Fruit fly (Drosophila melanogaster) whole organism, embryonic: ENCODE data around the gene CG6168.
A peak's percentile ranks its signal among the peaks of the same experiment; 100 is the strongest.

ENCODE experiments used
- Abd-B ChIP-seq: fragments of 200-800 bp; sonication (Bioruptor generic); optimal IDR thresholded peaks from 2 replicates; lab custom pipeline; 2018; ENCODE audit warnings: missing biosample characterization, mild to moderate bottlenecking, missing genetic modification characterization, moderate library complexity
- BEAF-32 ChIP-seq: fragments of 200-800 bp; sonication (Bioruptor generic); optimal IDR thresholded peaks from 3 replicates; lab custom pipeline; 2017; ENCODE audit warnings: missing biosample characterization, missing genetic modification characterization, mild to moderate bottlenecking, moderate library complexity, missing genetic modification reagents
- Bgb ChIP-seq: fragments of 200-800 bp; sonication (Bioruptor generic); IDR thresholded peaks from 2 replicates; pipeline ENCODE4 v1.3.6; 2022; ENCODE audit warnings: missing biosample characterization, missing genetic modification characterization; ENCODE audit not compliant: partially characterized antibody
- CG10209 ChIP-seq: fragments of 200-800 bp; sonication (Bioruptor generic); optimal IDR thresholded peaks from 3 replicates; lab custom pipeline; 2017; ENCODE audit warnings: missing biosample characterization, mild to moderate bottlenecking, missing genetic modification characterization, missing genetic modification reagents
- CG10462 ChIP-seq: fragments of 200-800 bp; sonication (Bioruptor generic); optimal IDR thresholded peaks from 2 replicates; lab custom pipeline; 2016; ENCODE audit warnings: missing biosample characterization, missing genetic modification characterization
- CG10565 ChIP-seq: fragments of 200-800 bp; sonication (Bioruptor generic); optimal IDR thresholded peaks from 3 replicates; lab custom pipeline; 2016; ENCODE audit warnings: missing biosample characterization, mild to moderate bottlenecking, missing genetic modification characterization
- CG11085 ChIP-seq: fragments of 200-800 bp; sonication (Bioruptor generic); IDR thresholded peaks from 2 replicates; pipeline ENCODE4 v1.3.6; 2022; ENCODE audit warnings: missing biosample characterization, missing genetic modification characterization
- CG11247 ChIP-seq: fragments of 200-800 bp; sonication (Bioruptor generic); IDR thresholded peaks from 2 replicates; pipeline ENCODE4 v1.3.6; 2022; ENCODE audit warnings: missing biosample characterization, missing genetic modification characterization
- CG12155 ChIP-seq: fragments of 200-800 bp; sonication (Bioruptor generic); optimal IDR thresholded peaks from 3 replicates; lab custom pipeline; 2016; ENCODE audit warnings: missing biosample characterization, missing genetic modification characterization
- CG12744 ChIP-seq: fragments of 200-800 bp; sonication (Bioruptor generic); optimal IDR thresholded peaks from 2 replicates; lab custom pipeline; 2016; ENCODE audit warnings: missing biosample characterization, missing genetic modification characterization
- CG13424 ChIP-seq: fragments of 200-800 bp; sonication (Bioruptor generic); optimal IDR thresholded peaks from 2 replicates; lab custom pipeline; 2019; ENCODE audit warnings: missing biosample characterization, mild to moderate bottlenecking, missing genetic modification characterization, moderate library complexity
- CG15073 ChIP-seq: fragments of 200-800 bp; sonication (Bioruptor generic); optimal IDR thresholded peaks from 2 replicates; lab custom pipeline; 2016; ENCODE audit warnings: missing biosample characterization, missing genetic modification characterization
- CG2120 ChIP-seq: fragments of 200-800 bp; sonication (Bioruptor generic); optimal IDR thresholded peaks from 3 replicates; lab custom pipeline; 2016; ENCODE audit warnings: missing biosample characterization, missing genetic modification characterization
- CG2199 ChIP-seq: fragments of 200-800 bp; sonication (Bioruptor generic); IDR thresholded peaks from 3 replicates; pipeline ENCODE4 v1.3.6; 2022; ENCODE audit warnings: missing biosample characterization, missing genetic modification characterization
- CG2712 ChIP-seq: fragments of 200-800 bp; optimal IDR thresholded peaks from 3 replicates; lab custom pipeline; 2019; ENCODE audit warnings: missing biosample characterization, mild to moderate bottlenecking, missing genetic modification characterization, moderate library complexity
- CG3281 ChIP-seq: fragments of 200-800 bp; sonication (Bioruptor generic); optimal IDR thresholded peaks from 3 replicates; lab custom pipeline; 2017; ENCODE audit warnings: missing biosample characterization, mild to moderate bottlenecking, missing genetic modification characterization
- CG4707 ChIP-seq: fragments of 200-800 bp; sonication (Bioruptor generic); optimal IDR thresholded peaks from 2 replicates; lab custom pipeline; 2018; ENCODE audit warnings: missing biosample characterization, mild to moderate bottlenecking, missing genetic modification characterization, moderate library complexity
- CG6254 ChIP-seq: fragments of 200-800 bp; sonication (Bioruptor generic); optimal IDR thresholded peaks from 3 replicates; lab custom pipeline; 2017; ENCODE audit warnings: mild to moderate bottlenecking, missing biosample characterization, missing genetic modification reagents, missing genetic modification characterization
- CG7271 ChIP-seq: fragments of 200-800 bp; sonication (Bioruptor generic); optimal IDR thresholded peaks from 2 replicates; lab custom pipeline; 2018; ENCODE audit warnings: missing biosample characterization, mild to moderate bottlenecking, missing genetic modification characterization, moderate library complexity
- CG7928 ChIP-seq: fragments of 200-800 bp; sonication (Bioruptor generic); optimal IDR thresholded peaks from 2 replicates; lab custom pipeline; 2017; ENCODE audit warnings: missing biosample characterization, mild to moderate bottlenecking, missing genetic modification characterization
- CG9817 ChIP-seq: fragments of 200-800 bp; sonication (Bioruptor generic); optimal IDR thresholded peaks from 2 replicates; lab custom pipeline; 2018; ENCODE audit warnings: missing biosample characterization, mild to moderate bottlenecking, missing genetic modification characterization, moderate library complexity
- D19B ChIP-seq: fragments of 200-800 bp; sonication (Bioruptor generic); optimal IDR thresholded peaks from 2 replicates; lab custom pipeline; 2017; ENCODE audit warnings: missing biosample characterization, mild to moderate bottlenecking, missing genetic modification characterization
- Dbx ChIP-seq: fragments of 200-800 bp; sonication (Bioruptor generic); IDR thresholded peaks from 3 replicates; pipeline ENCODE4 v1.3.6; 2022; ENCODE audit warnings: missing biosample characterization, missing genetic modification characterization
- Dip3 ChIP-seq: fragments of 200-800 bp; sonication (Bioruptor generic); optimal IDR thresholded peaks from 3 replicates; lab custom pipeline; 2016; ENCODE audit warnings: missing biosample characterization, missing genetic modification characterization
- Fer2 ChIP-seq: fragments of 200-800 bp; sonication (Bioruptor generic); optimal IDR thresholded peaks from 2 replicates; lab custom pipeline; 2018; ENCODE audit warnings: missing biosample characterization, mild to moderate bottlenecking, missing genetic modification characterization, moderate library complexity
- H15 ChIP-seq: fragments of 200-800 bp; sonication (Bioruptor generic); IDR thresholded peaks from 3 replicates; pipeline ENCODE4 v1.3.6; 2022; ENCODE audit warnings: missing biosample characterization, missing genetic modification characterization
- HLH4C ChIP-seq: fragments of 200-800 bp; sonication (Bioruptor generic); IDR thresholded peaks from 3 replicates; pipeline ENCODE4 v1.3.6; 2022; ENCODE audit warnings: missing biosample characterization, missing genetic modification characterization; ENCODE audit not compliant: partially characterized antibody
- Jarid2 ChIP-seq: fragments of 200-800 bp; sonication (Bioruptor generic); optimal IDR thresholded peaks from 3 replicates; lab custom pipeline; 2017; ENCODE audit warnings: mild to moderate bottlenecking, missing biosample characterization, missing genetic modification reagents, missing genetic modification characterization
- Mad ChIP-seq: fragments of 200-800 bp; sonication (Bioruptor generic); optimal IDR thresholded peaks from 2 replicates; lab custom pipeline; 2016; ENCODE audit warnings: missing biosample characterization, missing genetic modification characterization
- Opbp ChIP-seq: fragments of 200-800 bp; sonication (Bioruptor generic); IDR thresholded peaks from 3 replicates; pipeline ENCODE4 v1.3.6; 2022; ENCODE audit warnings: missing biosample characterization, missing genetic modification characterization; ENCODE audit not compliant: partially characterized antibody
- Ptx1 ChIP-seq: fragments of 200-800 bp; sonication (Bioruptor generic); IDR thresholded peaks from 2 replicates; pipeline ENCODE4 v1.3.6; 2022; ENCODE audit warnings: missing biosample characterization, missing genetic modification characterization
- amos ChIP-seq: fragments of 200-800 bp; sonication (Bioruptor generic); IDR thresholded peaks from 2 replicates; pipeline ENCODE4 v1.3.6; 2022; ENCODE audit warnings: missing biosample characterization, missing genetic modification characterization; ENCODE audit not compliant: partially characterized antibody
- bowl ChIP-seq: fragments of 200-800 bp; sonication (Bioruptor generic); IDR thresholded peaks from 2 replicates; pipeline ENCODE4 v1.3.6; 2022; ENCODE audit warnings: missing biosample characterization, missing genetic modification characterization
- ci ChIP-seq: fragments of 200-800 bp; sonication (Bioruptor generic); IDR thresholded peaks from 3 replicates; pipeline ENCODE4 v1.3.6; 2022; ENCODE audit warnings: missing biosample characterization, missing genetic modification characterization
- cwo ChIP-seq: fragments of 200-800 bp; sonication (Bioruptor generic); optimal IDR thresholded peaks from 3 replicates; lab custom pipeline; 2017; ENCODE audit warnings: missing biosample characterization, missing genetic modification characterization, mild to moderate bottlenecking, moderate library complexity, missing genetic modification reagents
- fd96Cb ChIP-seq: fragments of 200-800 bp; sonication (Bioruptor generic); optimal IDR thresholded peaks from 2 replicates; lab custom pipeline; 2018; ENCODE audit warnings: missing biosample characterization, mild to moderate bottlenecking, missing genetic modification characterization, moderate library complexity
- gcm ChIP-seq: fragments of 200-800 bp; sonication (Bioruptor generic); optimal IDR thresholded peaks from 2 replicates; lab custom pipeline; 2019; ENCODE audit warnings: missing biosample characterization, mild to moderate bottlenecking, missing genetic modification characterization, moderate library complexity
- gsb ChIP-seq: fragments of 200-800 bp; sonication (Bioruptor generic); IDR thresholded peaks from 2 replicates; pipeline ENCODE4 v1.3.6; 2022; ENCODE audit warnings: missing biosample characterization, missing genetic modification characterization
- her ChIP-seq: fragments of 200-800 bp; sonication (Bioruptor generic); optimal IDR thresholded peaks from 2 replicates; lab custom pipeline; 2016; ENCODE audit warnings: missing biosample characterization, missing genetic modification characterization
- hth ChIP-seq: fragments of >200 bp; optimal IDR thresholded peaks from 2 replicates; lab custom pipeline; 2017; ENCODE audit warnings: inconsistent platforms
- insv ChIP-seq, 2 experiments: fragments of 200-800 bp; sonication (Bioruptor generic); optimal IDR thresholded peaks; 3 replicates each; lab custom pipeline; 2016 to 2018; ENCODE audit warnings: missing biosample characterization in 2 of 2, missing genetic modification characterization in 2 of 2
- jing ChIP-seq: fragments of 200-800 bp; sonication (Bioruptor generic); optimal IDR thresholded peaks from 2 replicates; lab custom pipeline; 2018; ENCODE audit warnings: missing biosample characterization, mild to moderate bottlenecking, missing genetic modification characterization
- maf-S ChIP-seq: fragments of 200-800 bp; sonication (Bioruptor generic); optimal IDR thresholded peaks from 2 replicates; lab custom pipeline; 2016; ENCODE audit warnings: missing biosample characterization, missing genetic modification characterization
- mirr ChIP-seq: fragments of 200-800 bp; sonication (Bioruptor generic); optimal IDR thresholded peaks from 3 replicates; lab custom pipeline; 2018; ENCODE audit warnings: missing biosample characterization, mild to moderate bottlenecking, missing genetic modification characterization
- sens ChIP-seq: fragments of 200-800 bp; sonication (Bioruptor generic); peaks from one replicate; lab custom pipeline; 2016; ENCODE audit warnings: missing biosample characterization, missing genetic modification characterization
- seq ChIP-seq: fragments of 200-800 bp; sonication (Bioruptor generic); IDR thresholded peaks from 2 replicates; pipeline ENCODE4 v1.3.6; 2022; ENCODE audit warnings: missing biosample characterization, missing genetic modification characterization
- stc ChIP-seq: fragments of 200-800 bp; sonication (Bioruptor generic); IDR thresholded peaks from 2 replicates; pipeline ENCODE4 v1.3.6; 2022; ENCODE audit warnings: missing biosample characterization, missing genetic modification characterization
- vfl ChIP-seq: fragments of 200-800 bp; sonication (Bioruptor generic); optimal IDR thresholded peaks from 2 replicates; lab custom pipeline; 2016; ENCODE audit warnings: missing biosample characterization, missing genetic modification characterization
- wek ChIP-seq: fragments of 200-800 bp; sonication (Bioruptor generic); optimal IDR thresholded peaks from 3 replicates; lab custom pipeline; 2018; ENCODE audit warnings: missing biosample characterization, mild to moderate bottlenecking, missing genetic modification characterization, moderate library complexity
- zen2 ChIP-seq: fragments of 200-800 bp; sonication (Bioruptor generic); IDR thresholded peaks from 3 replicates; pipeline ENCODE4 v1.3.6; 2022; ENCODE audit warnings: missing biosample characterization, missing genetic modification characterization; ENCODE audit not compliant: partially characterized antibody

CG6168 gene

DNA sequence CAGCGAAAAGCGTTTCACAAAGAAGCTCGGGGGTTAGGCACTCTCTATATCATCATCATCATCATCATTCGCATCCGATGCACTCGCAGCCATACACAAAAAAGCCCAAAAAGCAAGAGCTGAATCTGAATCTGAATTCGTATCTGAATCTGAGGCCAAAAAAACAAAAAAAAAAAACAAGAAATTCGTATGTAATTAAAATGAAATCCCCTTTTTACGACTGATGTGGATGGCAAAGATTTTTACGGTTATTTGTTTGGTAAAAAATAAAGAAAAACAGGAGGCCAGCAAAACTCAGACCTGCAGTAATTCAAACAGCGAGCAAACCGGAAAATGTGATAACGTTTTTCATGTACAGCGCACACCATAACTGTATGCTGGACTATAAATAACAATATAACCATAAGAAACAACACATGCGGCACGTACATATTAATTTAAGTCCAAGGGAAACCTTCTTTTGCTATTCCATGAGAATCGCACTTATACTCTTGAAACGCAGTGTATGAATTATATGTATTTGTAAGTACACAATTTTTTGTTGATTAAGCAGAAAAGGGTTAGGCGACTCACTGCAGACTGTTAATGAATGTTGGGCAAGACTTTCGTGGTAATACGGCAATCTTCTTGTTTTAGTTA, 2.9 kb downstream of the CG6168 start (continued):
- TF ChIP-seq maf-S (GFP tag; lab: Kevin White, UChicago) (no peak), CG10565 (GFP tag; lab: Kevin White, UChicago) (peak; percentile 57), CG4707 (peak; percentile 80), CG3281 (peak; percentile 74), Dip3 (GFP tag; lab: Kevin White, UChicago) (peak; percentile 79), Mad (GFP tag; lab: Kevin White, UChicago) (peak; percentile 78), Ptx1 (GFP tag; lab: Robert Waterston, UW) (peak; percentile 93), H15 (GFP tag; lab: Robert Waterston, UW) (peak; percentile 89), insv (GFP tag; optimal IDR thresholded peaks at IDR 0.05; lab: Kevin White, UChicago) (no peak), CG2120 (GFP tag; lab: Kevin White, UChicago) (peak; percentile 83), D19B (GFP tag; lab: Kevin White, UChicago) (peak; percentile 46), seq (GFP tag; lab: Robert Waterston, UW) (peak; percentile 86), CG9817 (tag; lab: Kevin White, UChicago) (peak; percentile 75), wek (GFP tag; lab: Kevin White, UChicago) (peak; percentile 66), BEAF-32 (no peak), cwo (GFP tag; lab: Kevin White, UChicago) (peak; percentile 82), CG11085 (GFP tag; lab: Robert Waterston, UW) (peak; percentile 77), Dbx (GFP tag; lab: Robert Waterston, UW) (peak; percentile 85), CG7928 (GFP tag; lab: Kevin White, UChicago) (no peak), Bgb (GFP tag; lab: Robert Waterston, UW) (no peak), CG11247 (GFP tag; lab: Robert Waterston, UW) (peak; percentile 89), CG2199 (GFP tag; lab: Robert Waterston, UW) (peak; percentile 95), CG7271 (tag; lab: Kevin White, UChicago) (peak; percentile 11), CG2712 (tag; lab: Kevin White, UChicago) (peak; percentile 90), HLH4C (GFP tag; lab: Robert Waterston, UW) (no peak), stc (GFP tag; lab: Robert Waterston, UW) (peak; percentile 91), Abd-B (peak; percentile 83), CG12744 (GFP tag; lab: Kevin White, UChicago) (peak; percentile 53), gcm (GFP tag; lab: Kevin White, UChicago) (peak; percentile 50), Fer2 (tag; lab: Kevin White, UChicago) (peak; percentile 75), CG13424 (tag; lab: Kevin White, UChicago) (peak; percentile 85), bowl (GFP tag; lab: Robert Waterston, UW) (peak; percentile 77), sens (GFP tag; lab: Kevin White, UChicago) (peak; percentile 97), vfl (peak; percentile 17), amos (GFP tag; lab: Robert Waterston, UW) (no peak), fd96Cb (tag; lab: Kevin White, UChicago) (peak; percentile 90), gsb (GFP tag; lab: Robert Waterston, UW) (peak; percentile 78), hth (no peak), zen2 (GFP tag; lab: Robert Waterston, UW) (no peak), CG15073 (GFP tag; lab: Kevin White, UChicago) (no peak), mirr (peak; percentile 57), jing (peak; percentile 85), Jarid2 (GFP tag; lab: Kevin White, UChicago) (peak; percentile 59), CG10209 (peak; percentile 87), her (peak; percentile 52), ci (peak; percentile 96), CG6254 (GFP tag; lab: Kevin White, UChicago) (peak; percentile 83), CG10462 (peak; percentile 62), Opbp (GFP tag; lab: Robert Waterston, UW) (no peak), CG12155 (GFP tag; lab: Kevin White, UChicago) (peak; percentile 69)
